Fruit fly (Drosophila melanogaster): Measurements from ENCODE around the gene schlank.

dm6 chrX:6294243-6294642, 27.2 kb upstream of the schlank start, which contains the start of gene CG15892:
- TF ChIP-seq CTCF (optimal IDR thresholded peaks at IDR 0.05) (no peak), CG8478 (optimal IDR thresholded peaks at IDR 0.05) (no peak)

Data from S2 (cell line).